Fruit fly (Drosophila melanogaster) whole organism, embryonic: Measurements from ENCODE around the gene dib.

Experiments
- Adf1 ChIP-seq: fragments of 200-800 bp; sonication (Bioruptor generic); IDR thresholded peaks from 2 replicates; pipeline ENCODE4 v1.3.6; 2022; ENCODE audit warnings: missing biosample characterization, missing genetic modification characterization
- CG10209 ChIP-seq: fragments of 200-800 bp; sonication (Bioruptor generic); optimal IDR thresholded peaks from 3 replicates; lab custom pipeline; 2017; ENCODE audit warnings: missing biosample characterization, mild to moderate bottlenecking, missing genetic modification characterization, missing genetic modification reagents
- CG10267 ChIP-seq: fragments of 200-800 bp; sonication (Bioruptor generic); optimal IDR thresholded peaks from 2 replicates; lab custom pipeline; 2018; ENCODE audit warnings: missing biosample characterization, mild to moderate bottlenecking, missing genetic modification characterization, moderate library complexity
- CG10274 ChIP-seq: fragments of 200-800 bp; sonication (Bioruptor generic); optimal IDR thresholded peaks from 3 replicates; lab custom pipeline; 2017; ENCODE audit warnings: missing biosample characterization, mild to moderate bottlenecking, missing genetic modification characterization
- CG10543 ChIP-seq: fragments of 200-800 bp; sonication (Bioruptor generic); optimal IDR thresholded peaks from 3 replicates; lab custom pipeline; 2017; ENCODE audit warnings: missing biosample characterization, mild to moderate bottlenecking, missing genetic modification characterization, moderate library complexity
- CG12769 ChIP-seq: fragments of 200-800 bp; sonication (Bioruptor generic); optimal IDR thresholded peaks from 2 replicates; lab custom pipeline; 2019; ENCODE audit warnings: missing biosample characterization, mild to moderate bottlenecking, missing genetic modification characterization, moderate library complexity
- CG14050 ChIP-seq: fragments of 200-800 bp; sonication (Bioruptor generic); IDR thresholded peaks from 3 replicates; pipeline ENCODE4 v1.3.6; 2022; ENCODE audit warnings: missing biosample characterization, missing genetic modification characterization
- CG14441 ChIP-seq: fragments of 200-800 bp; sonication (Bioruptor generic); IDR thresholded peaks from 2 replicates; pipeline ENCODE4 v1.3.6; 2022; ENCODE audit warnings: missing biosample characterization, missing genetic modification characterization
- CG17829 ChIP-seq: fragments of 200-800 bp; optimal IDR thresholded peaks from 2 replicates; lab custom pipeline; 2019; ENCODE audit warnings: missing biosample characterization, mild to moderate bottlenecking, missing genetic modification characterization, moderate library complexity
- CG17912 ChIP-seq: fragments of 200-800 bp; sonication (Bioruptor generic); optimal IDR thresholded peaks from 2 replicates; lab custom pipeline; 2018; ENCODE audit warnings: missing biosample characterization, mild to moderate bottlenecking, missing genetic modification characterization
- CG2120 ChIP-seq: fragments of 200-800 bp; sonication (Bioruptor generic); optimal IDR thresholded peaks from 3 replicates; lab custom pipeline; 2016; ENCODE audit warnings: missing biosample characterization, missing genetic modification characterization
- CG2199 ChIP-seq: fragments of 200-800 bp; sonication (Bioruptor generic); IDR thresholded peaks from 3 replicates; pipeline ENCODE4 v1.3.6; 2022; ENCODE audit warnings: missing biosample characterization, missing genetic modification characterization
- CG32767 ChIP-seq: fragments of 200-800 bp; sonication (Bioruptor generic); IDR thresholded peaks from 2 replicates; pipeline ENCODE4 v1.3.6; 2022; ENCODE audit warnings: missing biosample characterization, missing genetic modification characterization
- CG3995 ChIP-seq: fragments of 200-800 bp; sonication (Bioruptor generic); optimal IDR thresholded peaks from 3 replicates; lab custom pipeline; 2016; ENCODE audit warnings: missing biosample characterization, missing genetic modification characterization
- CG4282 ChIP-seq: fragments of 200-800 bp; sonication (Bioruptor generic); optimal IDR thresholded peaks from 2 replicates; lab custom pipeline; 2016; ENCODE audit warnings: missing biosample characterization, missing genetic modification characterization
- CG5180 ChIP-seq: fragments of 200-800 bp; sonication (Bioruptor generic); optimal IDR thresholded peaks from 3 replicates; lab custom pipeline; 2017; ENCODE audit warnings: missing biosample characterization, missing genetic modification characterization, mild to moderate bottlenecking, moderate library complexity, missing genetic modification reagents
- CG8290 ChIP-seq, 3 experiments: fragments of 200-800 bp; sonication (Bioruptor generic); optimal IDR thresholded peaks; 2 replicates each; lab custom pipeline; 2016 to 2019; ENCODE audit warnings: missing biosample characterization in 3 of 3, missing genetic modification characterization in 3 of 3, mild to moderate bottlenecking in 2 of 3, moderate library complexity in 1 of 3
- E2f2 ChIP-seq: fragments of 200-800 bp; sonication (Bioruptor generic); IDR thresholded peaks from 2 replicates; pipeline ENCODE4 v1.3.6; 2022; ENCODE audit warnings: missing biosample characterization, missing genetic modification characterization
- GATAe ChIP-seq: fragments of 200-800 bp; sonication (Bioruptor generic); conservative IDR thresholded peaks from 2 replicates; pipeline ENCODE4 v1.3.6; 2022; ENCODE audit warnings: missing biosample characterization, missing genetic modification characterization
- Hand ChIP-seq: fragments of 200-800 bp; sonication (Bioruptor generic); optimal IDR thresholded peaks from 2 replicates; lab custom pipeline; 2017; ENCODE audit warnings: mild to moderate bottlenecking, missing biosample characterization, missing genetic modification reagents, missing genetic modification characterization
- MESR4 ChIP-seq: fragments of 200-800 bp; sonication (Bioruptor generic); optimal IDR thresholded peaks from 2 replicates; lab custom pipeline; 2018; ENCODE audit warnings: missing biosample characterization, mild to moderate bottlenecking, missing genetic modification characterization, moderate library complexity
- Med ChIP-seq: fragments of 200-800 bp; sonication (Bioruptor generic); peaks from one replicate; lab custom pipeline; 2016; ENCODE audit warnings: missing biosample characterization, missing genetic modification characterization, mild to moderate bottlenecking, inconsistent platforms, moderate library complexity
- Nf-YC ChIP-seq: fragments of 200-800 bp; optimal IDR thresholded peaks from 3 replicates; lab custom pipeline; 2019; ENCODE audit warnings: missing biosample characterization, mild to moderate bottlenecking, missing genetic modification characterization, moderate library complexity
- Pdp1 ChIP-seq, 2 experiments: fragments of 200-800 bp; sonication (Bioruptor generic); optimal IDR thresholded peaks; 3 replicates each; lab custom pipeline; 2016; ENCODE audit warnings: missing biosample characterization in 2 of 2, missing genetic modification characterization in 2 of 2, mild to moderate bottlenecking in 1 of 2, moderate library complexity in 1 of 2
- Sry-δ ChIP-seq: fragments of 200-800 bp; sonication (Bioruptor generic); optimal IDR thresholded peaks from 2 replicates; lab custom pipeline; 2016; ENCODE audit warnings: missing biosample characterization, missing genetic modification characterization
- Usf ChIP-seq: fragments of 200-800 bp; sonication (Bioruptor generic); optimal IDR thresholded peaks from 2 replicates; lab custom pipeline; 2017; ENCODE audit warnings: missing genotype, missing biosample characterization, missing genetic modification characterization
- abd-A ChIP-seq: fragments of 200-800 bp; sonication (Bioruptor generic); optimal IDR thresholded peaks from 3 replicates; lab custom pipeline; 2019; ENCODE audit warnings: missing biosample characterization, mild to moderate bottlenecking, missing genetic modification characterization, moderate library complexity
- chinmo ChIP-seq: fragments of 200-800 bp; sonication (Bioruptor generic); IDR thresholded peaks from 4 replicates; pipeline ENCODE4 v1.3.6; 2022; ENCODE audit warnings: missing biosample characterization, missing genetic modification characterization; ENCODE audit not compliant: partially characterized antibody
- ci ChIP-seq: fragments of 200-800 bp; sonication (Bioruptor generic); IDR thresholded peaks from 3 replicates; pipeline ENCODE4 v1.3.6; 2022; ENCODE audit warnings: missing biosample characterization, missing genetic modification characterization
- crol ChIP-seq: fragments of 200-800 bp; sonication (Bioruptor generic); IDR thresholded peaks from 2 replicates; pipeline ENCODE4 v1.3.6; 2022; ENCODE audit warnings: missing biosample characterization, missing genetic modification characterization
- cwo ChIP-seq: fragments of 200-800 bp; sonication (Bioruptor generic); optimal IDR thresholded peaks from 3 replicates; lab custom pipeline; 2017; ENCODE audit warnings: missing biosample characterization, missing genetic modification characterization, mild to moderate bottlenecking, moderate library complexity, missing genetic modification reagents
- gro ChIP-seq: fragments of 200-800 bp; sonication (Bioruptor generic); optimal IDR thresholded peaks from 2 replicates; lab custom pipeline; 2016; ENCODE audit warnings: missing biosample characterization, missing genetic modification characterization
- kni ChIP-seq: fragments of 200-800 bp; sonication (Bioruptor generic); optimal IDR thresholded peaks from 3 replicates; lab custom pipeline; 2017; ENCODE audit warnings: mild to moderate bottlenecking, missing biosample characterization, missing genetic modification reagents, missing genetic modification characterization
- lab ChIP-seq: fragments of 200-800 bp; sonication (Bioruptor generic); optimal IDR thresholded peaks from 3 replicates; lab custom pipeline; 2017; ENCODE audit warnings: missing biosample characterization, missing genetic modification characterization, mild to moderate bottlenecking, moderate library complexity, missing genetic modification reagents
- mirr ChIP-seq: fragments of 200-800 bp; sonication (Bioruptor generic); optimal IDR thresholded peaks from 3 replicates; lab custom pipeline; 2018; ENCODE audit warnings: missing biosample characterization, mild to moderate bottlenecking, missing genetic modification characterization
- pros ChIP-seq: fragments of 200-800 bp; sonication (Bioruptor generic); optimal IDR thresholded peaks from 3 replicates; lab custom pipeline; 2019; ENCODE audit warnings: missing biosample characterization, mild to moderate bottlenecking, missing genetic modification characterization, moderate library complexity
- ranshi ChIP-seq: fragments of 200-800 bp; sonication (Bioruptor generic); IDR thresholded peaks from 2 replicates; pipeline ENCODE4 v1.3.6; 2022; ENCODE audit warnings: missing biosample characterization, missing genetic modification characterization
- sd ChIP-seq: fragments of 200-800 bp; sonication (Bioruptor generic); optimal IDR thresholded peaks from 3 replicates; lab custom pipeline; 2018; ENCODE audit warnings: missing biosample characterization, mild to moderate bottlenecking, missing genetic modification characterization, moderate library complexity
- sens ChIP-seq: fragments of 200-800 bp; sonication (Bioruptor generic); peaks from one replicate; lab custom pipeline; 2016; ENCODE audit warnings: missing biosample characterization, missing genetic modification characterization
- sug ChIP-seq: fragments of 200-800 bp; optimal IDR thresholded peaks from 2 replicates; lab custom pipeline; 2019; ENCODE audit warnings: missing biosample characterization, mild to moderate bottlenecking, missing genetic modification characterization, moderate library complexity
- tll ChIP-seq, 2 experiments: fragments of 200-800 bp in 1 of 2; fragments of >200 bp in 1 of 2; sonication (Bioruptor generic) in 1 of 2; optimal IDR thresholded peaks; 2 replicates each; lab custom pipeline; 2017 to 2019; ENCODE audit warnings: missing biosample characterization in 2 of 2, missing genetic modification characterization in 2 of 2, mild to moderate bottlenecking in 1 of 2, moderate library complexity in 1 of 2
- twi ChIP-seq: fragments of 200-800 bp; optimal IDR thresholded peaks from 2 replicates; lab custom pipeline; 2019; ENCODE audit warnings: missing biosample characterization, mild to moderate bottlenecking, missing genetic modification characterization, moderate library complexity
- unpg ChIP-seq: fragments of 200-800 bp; sonication (Bioruptor generic); optimal IDR thresholded peaks from 3 replicates; lab custom pipeline; 2018; ENCODE audit warnings: missing biosample characterization, mild to moderate bottlenecking, missing genetic modification characterization, moderate library complexity
- vvl ChIP-seq: fragments of 200-800 bp; sonication (Bioruptor generic); IDR thresholded peaks from 2 replicates; pipeline ENCODE4 v1.3.6; 2022; ENCODE audit warnings: missing biosample characterization, missing genetic modification characterization
- z ChIP-seq: fragments of 200-800 bp; sonication (Bioruptor generic); IDR thresholded peaks from 3 replicates; pipeline ENCODE4 v1.3.6; 2022; ENCODE audit warnings: missing biosample characterization, missing genetic modification characterization

Gene dib

DNA sequence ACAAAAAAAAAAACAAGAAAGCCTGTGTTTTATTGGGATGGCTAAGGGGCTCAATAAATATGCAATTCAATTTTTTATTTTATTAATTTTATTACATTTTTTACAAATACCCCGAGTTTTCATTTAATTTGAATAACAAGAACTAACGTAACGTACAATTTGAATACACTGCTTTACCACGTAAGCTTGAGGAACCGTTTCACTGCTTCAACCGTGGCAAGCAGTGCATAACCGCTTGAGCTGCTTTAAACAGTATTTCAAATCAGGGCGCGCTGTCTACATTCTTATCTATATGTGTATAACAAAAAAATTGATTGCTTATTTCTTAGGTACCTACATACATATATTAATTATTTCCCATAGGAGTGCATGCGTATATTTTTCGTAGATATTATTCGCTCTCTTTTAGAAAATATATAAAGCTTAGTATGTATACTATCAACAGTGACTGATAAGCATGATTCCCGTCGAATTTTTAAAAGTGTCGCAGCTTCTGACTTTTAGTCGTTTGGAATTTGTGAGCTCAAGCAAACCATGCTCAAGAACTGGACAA is 30.7 kb downstream of the dib start, which contains the start of gene CG14990 (continued):
- TF ChIP-seq CG17912 (GFP tag; lab: Kevin White, UChicago) (peak; percentile 4), CG2120 (GFP tag; lab: Kevin White, UChicago) (no peak), CG10209 (GFP tag; lab: Kevin White, UChicago) (no peak), Sry-δ (GFP tag; lab: Kevin White, UChicago) (no peak), Nf-YC (no peak), E2f2 (GFP tag; lab: Robert Waterston, UW) (peak; percentile 99), CG8290 (GFP tag; optimal IDR thresholded peaks at IDR 0.05; lab: Kevin White, UChicago) (peak; percentile 46), CG8290 (tag; optimal IDR thresholded peaks at IDR 0.05; lab: Kevin White, UChicago) (peak in 1 of 2 experiments; percentile 56)

DNA sequence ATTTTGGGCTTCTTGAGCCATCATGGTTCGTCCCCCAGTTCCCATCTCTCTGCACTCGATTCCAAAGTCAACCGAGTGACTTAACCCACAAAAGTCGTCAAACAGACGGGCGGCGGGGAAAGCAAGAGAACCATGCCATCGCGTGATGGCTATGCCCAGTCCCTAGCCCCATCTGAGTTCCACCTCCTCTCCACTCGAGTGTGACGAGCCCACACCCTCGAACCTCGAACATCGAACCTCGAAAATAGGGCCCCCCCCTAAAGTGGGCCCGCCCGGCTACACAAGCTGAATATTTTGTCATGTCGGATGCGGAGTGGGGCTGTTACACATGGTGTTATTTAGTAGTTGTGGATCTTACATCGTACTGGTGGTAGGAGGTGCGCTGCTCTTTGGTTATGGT is 34.5 kb downstream of the dib start:
- TF ChIP-seq sd (tag; lab: Kevin White, UChicago): peak; percentile 28
- peak; percentile 39; the same call in 1 of the 3 replicates for TF ChIP-seq ci (GFP tag; lab: Robert Waterston, UW)
- TF ChIP-seq CG3995: no peak
- peak; percentile 80 for TF ChIP-seq Med (GFP tag; lab: Kevin White, UChicago)
- peak; percentile 47; the same call in 1 of the 2 replicates for TF ChIP-seq vvl (GFP tag; lab: Robert Waterston, UW)
- peak; percentile 31 for TF ChIP-seq cwo (GFP tag; lab: Kevin White, UChicago)
- TF ChIP-seq CG8290 (GFP tag; optimal IDR thresholded peaks at IDR 0.05; lab: Kevin White, UChicago): no peak
- peak in 1 of 2 experiments; percentile 11 for TF ChIP-seq CG8290 (tag; optimal IDR thresholded peaks at IDR 0.05; lab: Kevin White, UChicago)
- 0 out of 4 replicates have a peak, but pooled peaks have one; percentile 47 for TF ChIP-seq chinmo
- TF ChIP-seq CG4282 (GFP tag; lab: Kevin White, UChicago): no peak
- TF ChIP-seq pros (GFP tag; lab: Kevin White, UChicago): peak; percentile 55
- peak; percentile 71; the same call in 1 of the 3 replicates for TF ChIP-seq z (GFP tag; lab: Robert Waterston, UW)
- peak; percentile 96 for TF ChIP-seq CG5180
- TF ChIP-seq CG10274 (GFP tag; lab: Kevin White, UChicago): no peak
- no peak for TF ChIP-seq CG17829 (tag; lab: Kevin White, UChicago)
- TF ChIP-seq twi: peak; percentile 8
- TF ChIP-seq Adf1 (GFP tag; lab: Robert Waterston, UW): no peak
- TF ChIP-seq CG32767 (GFP tag; lab: Robert Waterston, UW): no peak
- TF ChIP-seq abd-A: peak; percentile 12
- peak; percentile 50 for TF ChIP-seq kni
- TF ChIP-seq crol (GFP tag; lab: Robert Waterston, UW): peak; percentile 95
- TF ChIP-seq Usf (GFP tag; lab: Kevin White, UChicago): no peak
- peak; percentile 19 for TF ChIP-seq CG10543 (GFP tag; lab: Kevin White, UChicago)
- no peak for TF ChIP-seq tll (GFP tag; optimal IDR thresholded peaks at IDR 0.05; lab: Kevin White, UChicago)
- 0 out of 3 replicates have a peak, but pooled peaks have one; percentile 59 for TF ChIP-seq CG2199 (GFP tag; lab: Robert Waterston, UW)
- no peak for TF ChIP-seq unpg (GFP tag; lab: Kevin White, UChicago)
- peak; percentile 53 for TF ChIP-seq CG12769 (tag; lab: Kevin White, UChicago)
- TF ChIP-seq sens (GFP tag; lab: Kevin White, UChicago): peak; percentile 27
- no peak for TF ChIP-seq ranshi (GFP tag; lab: Robert Waterston, UW)
- TF ChIP-seq Pdp1 (GFP tag; optimal IDR thresholded peaks at IDR 0.05; lab: Kevin White, UChicago): peak in 1 of 2 experiments; percentile 31
- TF ChIP-seq, all 482 proteins: peak for 19

DNA sequence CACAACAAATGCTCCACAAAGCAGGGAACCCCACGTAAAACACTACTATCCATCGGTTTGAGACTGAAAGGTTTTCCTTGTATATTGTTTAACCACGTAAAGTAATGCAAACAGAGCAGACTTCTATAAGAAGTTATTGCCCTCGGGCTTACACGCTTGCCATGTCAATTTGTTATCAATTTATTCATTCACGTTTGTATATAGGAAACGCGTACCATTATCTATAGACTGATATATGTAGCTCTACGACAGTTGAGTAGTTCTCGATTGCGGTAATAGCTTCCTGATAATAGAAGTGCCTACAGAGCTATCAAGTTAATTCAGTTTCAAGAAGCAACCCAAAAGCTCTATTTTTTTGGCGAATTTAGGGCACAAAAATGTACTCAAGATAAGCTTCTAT is 37.1 kb downstream of the dib start:
- TF ChIP-seq gro (GFP tag; lab: Kevin White, UChicago) (peak; percentile 5), CG14441 (no peak), MESR4 (no peak), CG8290 (GFP tag; optimal IDR thresholded peaks at IDR 0.05; lab: Kevin White, UChicago) (no peak), CG8290 (tag; optimal IDR thresholded peaks at IDR 0.05; lab: Kevin White, UChicago) (peak in 1 of 2 experiments; percentile 28), lab (GFP tag; lab: Kevin White, UChicago) (peak; percentile 5), mirr (GFP tag; lab: Kevin White, UChicago) (peak; percentile 96), Med (GFP tag; lab: Kevin White, UChicago) (peak; percentile 21), sd (tag; lab: Kevin White, UChicago) (peak; percentile 1), CG10267 (tag; lab: Kevin White, UChicago) (no peak), CG5180 (peak; percentile 20), Hand (GFP tag; lab: Kevin White, UChicago) (no peak), cwo (GFP tag; lab: Kevin White, UChicago) (peak; percentile 52), kni (peak; percentile 71), CG14050 (GFP tag; lab: Robert Waterston, UW) (no peak), Pdp1 (GFP tag; optimal IDR thresholded peaks at IDR 0.05; lab: Kevin White, UChicago) (peak in 1 of 2 experiments; percentile 37), GATAe (peak; percentile 29; the same call in 1 of the 2 replicates), sug (peak; percentile 73)
